Worm (Caenorhabditis elegans) whole organism, L4 larva: ENCODE results near the gene F46C8.3.
A peak's percentile ranks its signal among the peaks of the same experiment; 100 is the strongest.

Source experiments
- D1046.2 ChIP-seq: fragments of 200-800 bp; sonication (Bioruptor generic); IDR thresholded peaks from 2 replicates; pipeline ENCODE4 v1.3.6; 2022; ENCODE audit warnings: missing genetic modification characterization, missing compliant biosample characterization
- F37D6.2 ChIP-seq: sonication (generic microtip); optimal IDR thresholded peaks from 2 replicates; lab custom pipeline; 2016; ENCODE audit warnings: mild to moderate bottlenecking, missing genetic modification characterization, missing compliant biosample characterization
- F44E2.7 ChIP-seq: fragments of 200-800 bp; sonication (Bioruptor generic); IDR thresholded peaks from 2 replicates; pipeline ENCODE4 v2.1.2; 2022; ENCODE audit warnings: missing genetic modification characterization, missing compliant biosample characterization
- R02D3.7 ChIP-seq: fragments of 150-350 bp; sonication (generic microtip); optimal IDR thresholded peaks from 3 replicates; lab custom pipeline; 2014; ENCODE audit warnings: missing biosample characterization, missing genetic modification characterization
- T26A8.4 ChIP-seq: fragments of 200-800 bp; sonication (Bioruptor generic); IDR thresholded peaks from 2 replicates; pipeline ENCODE4 v1.3.6; 2022; ENCODE audit warnings: missing genetic modification characterization, missing compliant biosample characterization
- ZK337.2 ChIP-seq: fragments of 200-800 bp; sonication (Bioruptor generic); IDR thresholded peaks from 2 replicates; pipeline ENCODE4 v1.3.6; 2022; ENCODE audit warnings: missing genetic modification reagents, missing genetic modification characterization, missing compliant biosample characterization
- ZK546.5 ChIP-seq, 2 experiments: sonication (generic microtip); optimal IDR thresholded peaks; 2 replicates each; lab custom pipeline; 2017; ENCODE audit warnings: missing biosample characterization in 2 of 2, missing genetic modification characterization in 2 of 2
- aha-1 ChIP-seq: fragments of 150-350 bp; peaks from one replicate; lab custom pipeline; 2014; ENCODE audit warnings: missing biosample characterization, missing genetic modification characterization
- aly-2 ChIP-seq: sonication (generic microtip); optimal IDR thresholded peaks from 2 replicates; lab custom pipeline; 2018; ENCODE audit warnings: missing biosample characterization, missing genetic modification characterization
- attf-4 ChIP-seq: sonication (generic microtip); optimal IDR thresholded peaks from 3 replicates; lab custom pipeline; 2017; ENCODE audit warnings: missing biosample characterization, missing genetic modification characterization
- ceh-44 ChIP-seq: fragments of 200-800 bp; sonication (Bioruptor generic); IDR thresholded peaks from 2 replicates; pipeline ENCODE4 v1.3.6; 2022; ENCODE audit warnings: missing genetic modification reagents, missing genetic modification characterization, missing compliant biosample characterization
- ceh-82 ChIP-seq: sonication (generic microtip); optimal IDR thresholded peaks from 2 replicates; lab custom pipeline; 2017; ENCODE audit warnings: missing biosample characterization, missing genetic modification characterization
- ces-1 ChIP-seq: fragments of 150-350 bp; sonication (generic microtip); optimal IDR thresholded peaks from 4 replicates; lab custom pipeline; 2014; ENCODE audit warnings: missing biosample characterization, missing genetic modification reagents, missing genetic modification characterization
- cey-2 ChIP-seq: sonication (generic microtip); optimal IDR thresholded peaks from 3 replicates; lab custom pipeline; 2017; ENCODE audit warnings: missing genetic modification characterization, mild to moderate bottlenecking, missing compliant biosample characterization, antibody characterized with exemption, borderline replicate concordance; ENCODE audit not compliant: insufficient read depth
- ctbp-1 ChIP-seq: fragments of 200-800 bp; sonication (Bioruptor generic); IDR thresholded peaks from 2 replicates; pipeline ENCODE4 v1.3.6; 2022; ENCODE audit warnings: missing genetic modification reagents, missing genetic modification characterization, missing compliant biosample characterization
- daf-12 ChIP-seq: fragments of 150-350 bp; optimal IDR thresholded peaks from 2 replicates; lab custom pipeline; 2014; ENCODE audit warnings: missing biosample characterization, missing genetic modification reagents, missing genetic modification characterization
- dmd-6 ChIP-seq: fragments of 200-800 bp; sonication (Bioruptor generic); IDR thresholded peaks from 2 replicates; pipeline ENCODE4 v1.3.6; 2022; ENCODE audit warnings: missing genetic modification reagents, missing genetic modification characterization, missing compliant biosample characterization
- dmd-8 ChIP-seq: fragments of 200-800 bp; sonication (Bioruptor generic); IDR thresholded peaks from 2 replicates; pipeline ENCODE4 v1.3.6; 2022; ENCODE audit warnings: missing genetic modification characterization, missing compliant biosample characterization
- duxl-1 ChIP-seq: sonication (generic microtip); optimal IDR thresholded peaks from 2 replicates; lab custom pipeline; 2016; ENCODE audit warnings: mild to moderate bottlenecking, missing genetic modification characterization, moderate library complexity, missing compliant biosample characterization; ENCODE audit not compliant: poor library complexity
- dve-1 ChIP-seq: sonication (generic microtip); optimal IDR thresholded peaks from 2 replicates; lab custom pipeline; 2017; ENCODE audit warnings: antibody characterized with exemption, mild to moderate bottlenecking, missing genetic modification characterization, missing compliant biosample characterization; ENCODE audit not compliant: insufficient read depth
- fkh-10 ChIP-seq: fragments of 150-350 bp; optimal IDR thresholded peaks from 2 replicates; lab custom pipeline; 2014; ENCODE audit warnings: missing biosample characterization, missing genetic modification reagents, missing genetic modification characterization
- fos-1 ChIP-seq: fragments of 150-350 bp; optimal IDR thresholded peaks from 2 replicates; lab custom pipeline; 2014; ENCODE audit warnings: missing biosample characterization, missing genetic modification characterization
- hlh-30 ChIP-seq: sonication (generic microtip); optimal IDR thresholded peaks from 2 replicates; lab custom pipeline; 2017; ENCODE audit warnings: antibody characterized with exemption, mild to moderate bottlenecking, missing genetic modification characterization, missing compliant biosample characterization; ENCODE audit not compliant: insufficient read depth
- jun-1 ChIP-seq: fragments of 150-350 bp; optimal IDR thresholded peaks from 2 replicates; lab custom pipeline; 2014; ENCODE audit warnings: missing biosample characterization, missing genetic modification reagents, missing genetic modification characterization
- lin-13 ChIP-seq: fragments of 150-350 bp; optimal IDR thresholded peaks from 2 replicates; lab custom pipeline; 2014; ENCODE audit warnings: missing biosample characterization, missing genetic modification reagents, missing genetic modification characterization
- lin-29 ChIP-seq: fragments of 200-800 bp; sonication (Bioruptor generic); IDR thresholded peaks from 2 replicates; pipeline ENCODE4 v1.3.6; 2022; ENCODE audit warnings: missing genetic modification reagents, missing genetic modification characterization, missing compliant biosample characterization
- madf-9 ChIP-seq: fragments of 200-800 bp; sonication (Bioruptor generic); conservative IDR thresholded peaks from 2 replicates; pipeline ENCODE4 v1.3.6; 2022; ENCODE audit warnings: missing genetic modification reagents, missing genetic modification characterization, missing compliant biosample characterization
- mdl-1 ChIP-seq, 2 experiments: fragments of 150-350 bp in 1 of 2; sonication (generic microtip) in 1 of 2; optimal IDR thresholded peaks; 2 replicates each; lab custom pipeline; 2014 to 2017; ENCODE audit warnings: missing biosample characterization in 2 of 2, missing genetic modification characterization in 2 of 2
- mdt-29 ChIP-seq: fragments of 200-800 bp; sonication (Bioruptor generic); IDR thresholded peaks from 2 replicates; pipeline ENCODE4 v1.3.6; 2022; ENCODE audit warnings: missing genetic modification reagents, missing genetic modification characterization, missing compliant biosample characterization
- mxl-2 ChIP-seq: fragments of 200-800 bp; sonication (Bioruptor generic); conservative IDR thresholded peaks from 2 replicates; pipeline ENCODE4 v1.3.6; 2022; ENCODE audit warnings: missing genetic modification reagents, missing genetic modification characterization, missing compliant biosample characterization
- nhr-10 ChIP-seq: fragments of 150-350 bp; optimal IDR thresholded peaks from 2 replicates; lab custom pipeline; 2014; ENCODE audit warnings: missing biosample characterization, missing genetic modification characterization
- nhr-11 ChIP-seq: fragments of 150-350 bp; optimal IDR thresholded peaks from 2 replicates; lab custom pipeline; 2014; ENCODE audit warnings: missing biosample characterization, missing genetic modification characterization
- nhr-237 ChIP-seq: sonication (generic microtip); optimal IDR thresholded peaks from 2 replicates; lab custom pipeline; 2017; ENCODE audit warnings: missing biosample characterization, missing genetic modification characterization
- nhr-25 ChIP-seq: sonication (generic microtip); optimal IDR thresholded peaks from 2 replicates; lab custom pipeline; 2017; ENCODE audit warnings: missing genetic modification characterization, mild to moderate bottlenecking, missing compliant biosample characterization, antibody characterized with exemption, moderate library complexity, borderline replicate concordance; ENCODE audit not compliant: insufficient read depth
- nhr-28 ChIP-seq: fragments of 150-350 bp; optimal IDR thresholded peaks from 2 replicates; lab custom pipeline; 2014; ENCODE audit warnings: missing biosample characterization, missing genetic modification characterization
- nhr-6 ChIP-seq: fragments of 150-350 bp; optimal IDR thresholded peaks from 2 replicates; lab custom pipeline; 2014; ENCODE audit warnings: missing biosample characterization, missing genetic modification characterization
- php-3 ChIP-seq: fragments of 200-800 bp; sonication (Bioruptor generic); IDR thresholded peaks from 2 replicates; pipeline ENCODE4 v1.3.6; 2022; ENCODE audit warnings: missing genetic modification reagents, missing genetic modification characterization, missing compliant biosample characterization
- sdz-12 ChIP-seq: fragments of 200-800 bp; sonication (Bioruptor generic); optimal IDR thresholded peaks from 2 replicates; lab custom pipeline; 2018; ENCODE audit warnings: mild to moderate bottlenecking, missing genetic modification characterization, missing compliant biosample characterization
- set-16 ChIP-seq: fragments of 200-800 bp; sonication (Bioruptor generic); IDR thresholded peaks from 2 replicates; pipeline ENCODE4 v1.3.6; 2022; ENCODE audit warnings: missing genetic modification reagents, missing genetic modification characterization, missing compliant biosample characterization
- spr-3 ChIP-seq: fragments of 200-800 bp; sonication (Bioruptor generic); optimal IDR thresholded peaks from 2 replicates; lab custom pipeline; 2018; ENCODE audit warnings: mild to moderate bottlenecking, missing genetic modification characterization, missing compliant biosample characterization
- tag-97 ChIP-seq: fragments of 200-800 bp; sonication (Bioruptor generic); IDR thresholded peaks from 2 replicates; pipeline ENCODE4 v1.3.6; 2022; ENCODE audit warnings: missing genetic modification characterization, missing compliant biosample characterization
- unc-130 ChIP-seq: sonication (generic microtip); optimal IDR thresholded peaks from 2 replicates; lab custom pipeline; 2016; ENCODE audit warnings: missing genetic modification reagents, missing genetic modification characterization, missing compliant biosample characterization
- unc-39 ChIP-seq: sonication (generic microtip); optimal IDR thresholded peaks from 2 replicates; lab custom pipeline; 2017; ENCODE audit warnings: missing biosample characterization, missing genetic modification characterization
- unc-62 ChIP-seq, 3 experiments: fragments of 150-350 bp in 1 of 3; sonication (generic microtip); optimal IDR thresholded peaks in 2 of 3; peaks in 1 of 3; 1 replicate in 1 of 3; 2 replicates in 2 of 3; lab custom pipeline; 2014 to 2017; ENCODE audit warnings: missing biosample characterization in 3 of 3, missing genetic modification characterization in 3 of 3, missing genetic modification reagents in 3 of 3, missing genotype in 1 of 3
- vab-7 ChIP-seq: fragments of 200-800 bp; sonication (Bioruptor generic); IDR thresholded peaks from 2 replicates; pipeline ENCODE4 v1.3.6; 2022; ENCODE audit warnings: missing genetic modification reagents, missing genetic modification characterization, missing compliant biosample characterization
- zfp-2 ChIP-seq: sonication (generic microtip); optimal IDR thresholded peaks from 2 replicates; lab custom pipeline; 2016; ENCODE audit warnings: mild to moderate bottlenecking, missing genetic modification characterization, missing compliant biosample characterization
- zfp-3 ChIP-seq: fragments of 200-800 bp; sonication (Bioruptor generic); conservative IDR thresholded peaks from 2 replicates; pipeline ENCODE4 v1.3.6; 2022; ENCODE audit warnings: missing genetic modification reagents, missing genetic modification characterization, missing compliant biosample characterization
- zip-11 ChIP-seq: fragments of 200-800 bp; sonication (Bioruptor generic); IDR thresholded peaks from 2 replicates; pipeline ENCODE4 v1.3.6; 2022; ENCODE audit warnings: missing genetic modification characterization, missing compliant biosample characterization
- ztf-11 ChIP-seq: fragments of 150-350 bp; optimal IDR thresholded peaks from 2 replicates; lab custom pipeline; 2014; ENCODE audit warnings: missing biosample characterization, missing genetic modification characterization

F46C8.3 gene

DNA sequence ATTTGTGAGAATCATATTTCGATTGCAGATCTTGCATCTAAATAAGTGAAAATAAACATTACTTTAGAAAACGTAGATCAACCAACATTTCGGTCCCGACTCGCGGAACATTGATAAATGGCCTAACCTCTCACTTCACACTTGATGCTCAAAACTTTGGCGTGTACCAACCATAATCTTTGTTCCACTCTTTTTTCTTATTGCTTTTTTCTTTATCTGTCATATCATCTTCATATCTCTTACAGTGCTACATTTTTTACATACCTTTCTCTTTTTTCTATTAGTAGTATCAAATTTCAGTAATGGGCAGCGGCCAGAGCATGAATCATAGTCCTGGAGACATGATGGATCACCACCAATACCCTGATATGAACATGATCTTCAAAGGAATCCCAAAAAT, at the start of gene F46C8.3:
Gene F46C8.3 (plus strand): TSS at position 301 of the 400 bp plus-strand sequence.
- no peak for TF ChIP-seq hlh-30 (tag; lab: Kevin White, UChicago)
- TF ChIP-seq aha-1 (tag; lab: Kevin White, UChicago) = no peak
- no peak for TF ChIP-seq attf-4 (tag; lab: Kevin White, UChicago)
- no peak for TF ChIP-seq jun-1 (tag; lab: Kevin White, UChicago)
- no peak for TF ChIP-seq nhr-25
- TF ChIP-seq unc-130 (GFP tag; lab: Kevin White, UChicago) = no peak
- no peak for TF ChIP-seq vab-7
- no peak for TF ChIP-seq dmd-8
- no peak for TF ChIP-seq F44E2.7 (GFP tag; lab: Robert Waterston, UW)
- TF ChIP-seq lin-13 = no peak
- no peak for TF ChIP-seq dve-1 (tag; lab: Kevin White, UChicago)

DNA sequence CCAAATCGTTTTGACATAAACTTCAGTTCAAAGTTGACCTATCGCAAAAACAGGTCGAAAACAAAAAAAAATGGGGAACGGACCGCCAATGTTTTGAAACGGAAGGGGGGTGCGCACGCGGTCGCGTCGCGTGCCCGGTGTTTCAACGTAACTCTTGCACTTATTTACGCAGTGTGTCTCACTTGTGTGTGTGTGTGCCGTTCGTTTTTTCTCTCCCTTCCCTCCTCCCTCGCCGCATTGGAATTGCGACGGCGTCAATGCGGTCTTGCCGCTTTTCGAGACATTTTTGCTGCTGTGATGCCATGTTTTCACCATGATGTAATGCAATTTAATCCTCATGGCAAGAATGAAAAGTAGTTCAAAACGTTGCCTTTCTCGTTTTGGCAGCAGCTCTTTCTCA, 46.9 kb upstream of the F46C8.3 start:
- TF ChIP-seq T26A8.4 (GFP tag; lab: Robert Waterston, UW) (no peak), unc-62 (GFP tag; optimal IDR thresholded peaks at IDR 0.05 in 1 of 2; lab: Kevin White, UChicago) (peak in 1 of 2 experiments; percentile 91), unc-62 (tag; optimal IDR thresholded peaks at IDR 0.05; lab: Kevin White, UChicago) (no peak), mdt-29 (GFP tag; lab: Robert Waterston, UW) (0 out of 2 replicates have a peak, but pooled peaks have one; percentile 16), jun-1 (tag; lab: Kevin White, UChicago) (no peak), nhr-10 (tag; lab: Kevin White, UChicago) (no peak), fos-1 (tag; lab: Kevin White, UChicago) (no peak), zfp-3 (GFP tag; lab: Robert Waterston, UW) (no peak), ceh-82 (no peak), mxl-2 (no peak), vab-7 (no peak; the same call in 1 of the 2 replicates), madf-9 (GFP tag; lab: Robert Waterston, UW) (0 out of 2 replicates have a peak, but pooled peaks have one; percentile 2), ctbp-1 (GFP tag; lab: Robert Waterston, UW) (0 out of 2 replicates have a peak, but pooled peaks have one; percentile 17), dmd-6 (GFP tag; lab: Robert Waterston, UW) (peak; percentile 37; the same call in 1 of the 2 replicates), F37D6.2 (tag; lab: Kevin White, UChicago) (no peak), ceh-44 (GFP tag; lab: Robert Waterston, UW) (peak; percentile 3; the same call in 1 of the 2 replicates), set-16 (0 out of 2 replicates have a peak, but pooled peaks have one; percentile 18), unc-39 (tag; lab: Kevin White, UChicago) (no peak), lin-29 (GFP tag; lab: Robert Waterston, UW) (no peak), mdl-1 (tag; optimal IDR thresholded peaks at IDR 0.05; lab: Kevin White, UChicago) (peak; percentile 2 to 75), php-3 (no peak), sdz-12 (GFP tag; lab: Kevin White, UChicago) (no peak), daf-12 (tag; lab: Kevin White, UChicago) (no peak), ZK546.5 (tag; optimal IDR thresholded peaks at IDR 0.05; lab: Kevin White, UChicago) (no peak), attf-4 (tag; lab: Kevin White, UChicago) (no peak), aly-2 (no peak), cey-2 (tag; lab: Kevin White, UChicago) (no peak), nhr-6 (tag; lab: Kevin White, UChicago) (peak; percentile 40), ztf-11 (tag; lab: Kevin White, UChicago) (no peak), R02D3.7 (tag; lab: Kevin White, UChicago) (no peak), nhr-28 (tag; lab: Kevin White, UChicago) (peak; percentile 42), nhr-237 (no peak), zip-11 (GFP tag; lab: Robert Waterston, UW) (no peak), spr-3 (GFP tag; lab: Kevin White, UChicago) (no peak), ZK337.2 (GFP tag; lab: Robert Waterston, UW) (no peak), D1046.2 (GFP tag; lab: Robert Waterston, UW) (no peak), ces-1 (GFP tag; lab: Kevin White, UChicago) (no peak), duxl-1 (tag; lab: Kevin White, UChicago) (no peak), zfp-2 (no peak), tag-97 (GFP tag; lab: Robert Waterston, UW) (no peak), fkh-10 (GFP tag; lab: Kevin White, UChicago) (peak; percentile 26), nhr-11 (tag; lab: Kevin White, UChicago) (peak; percentile 43)
